Worm (Caenorhabditis elegans) whole organism, L4 larva: ENCODE results near the gene ZK1240.1.

Experiments used
- F44E2.7 ChIP-seq: fragments of 200-800 bp; sonication (Bioruptor generic); IDR thresholded peaks from 2 replicates; pipeline ENCODE4 v2.1.2; 2022; ENCODE audit warnings: missing genetic modification characterization, missing compliant biosample characterization
- ceh-82 ChIP-seq: sonication (generic microtip); optimal IDR thresholded peaks from 2 replicates; lab custom pipeline; 2017; ENCODE audit warnings: missing biosample characterization, missing genetic modification characterization
- pqm-1 ChIP-seq: sonication (generic microtip); optimal IDR thresholded peaks from 2 replicates; lab custom pipeline; 2017; ENCODE audit warnings: missing biosample characterization, missing genetic modification characterization
- set-16 ChIP-seq: fragments of 200-800 bp; sonication (Bioruptor generic); IDR thresholded peaks from 2 replicates; pipeline ENCODE4 v1.3.6; 2022; ENCODE audit warnings: missing genetic modification reagents, missing genetic modification characterization, missing compliant biosample characterization
- skn-1 ChIP-seq: fragments of 150-350 bp; optimal IDR thresholded peaks from 2 replicates; lab custom pipeline; 2014; ENCODE audit warnings: missing biosample characterization, missing genetic modification characterization
- unc-62 ChIP-seq, 3 experiments: fragments of 150-350 bp in 1 of 3; sonication (generic microtip); optimal IDR thresholded peaks in 2 of 3; peaks in 1 of 3; 1 replicate in 1 of 3; 2 replicates in 2 of 3; lab custom pipeline; 2014 to 2017; ENCODE audit warnings: missing biosample characterization in 3 of 3, missing genetic modification characterization in 3 of 3, missing genetic modification reagents in 3 of 3, missing genotype in 1 of 3

DNA sequence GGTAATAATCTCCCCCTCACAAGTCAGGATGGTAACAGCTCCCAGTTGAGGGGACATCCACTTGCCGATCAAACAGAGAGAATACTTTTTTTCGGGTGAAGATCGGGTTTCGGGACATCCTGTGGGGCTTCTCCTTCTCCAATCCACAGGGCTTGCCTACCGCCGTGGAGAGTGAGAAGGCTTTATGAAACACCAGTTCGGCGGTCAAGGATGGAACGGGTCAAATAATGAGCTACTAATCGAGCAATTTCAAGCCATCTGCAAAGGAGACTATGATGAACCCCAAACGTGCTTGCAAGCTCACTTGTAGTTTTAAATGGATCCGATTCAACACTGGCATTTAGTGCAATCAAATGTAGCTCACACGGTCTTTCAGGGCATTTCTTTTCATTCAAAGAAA lies 44.5 kb upstream of the ZK1240.1 start:
- TF ChIP-seq set-16 (GFP tag; lab: Robert Waterston, UW) (no peak), ceh-82 (tag; lab: Kevin White, UChicago) (no peak), F44E2.7 (GFP tag; lab: Robert Waterston, UW) (no peak), unc-62 (GFP tag; optimal IDR thresholded peaks at IDR 0.05 in 1 of 2; lab: Kevin White, UChicago) (peak in 1 of 2 experiments; percentile 92), unc-62 (tag; optimal IDR thresholded peaks at IDR 0.05; lab: Kevin White, UChicago) (no peak), pqm-1 (tag; lab: Kevin White, UChicago) (no peak), skn-1 (tag; lab: Kevin White, UChicago) (no peak)
